Worm (Caenorhabditis elegans) whole organism, L2 larva: Measurements from ENCODE around the gene ZK673.5.
A peak's percentile ranks its signal among the peaks of the same experiment; 100 is the strongest.

Experiments used
- fos-1 ChIP-seq: fragments of 150-350 bp; optimal IDR thresholded peaks from 2 replicates; lab custom pipeline; 2014; ENCODE audit warnings: missing biosample characterization, missing genetic modification characterization
- nhr-11 ChIP-seq: fragments of 150-350 bp; optimal IDR thresholded peaks from 2 replicates; lab custom pipeline; 2014; ENCODE audit warnings: missing biosample characterization, missing genetic modification characterization

DNA sequence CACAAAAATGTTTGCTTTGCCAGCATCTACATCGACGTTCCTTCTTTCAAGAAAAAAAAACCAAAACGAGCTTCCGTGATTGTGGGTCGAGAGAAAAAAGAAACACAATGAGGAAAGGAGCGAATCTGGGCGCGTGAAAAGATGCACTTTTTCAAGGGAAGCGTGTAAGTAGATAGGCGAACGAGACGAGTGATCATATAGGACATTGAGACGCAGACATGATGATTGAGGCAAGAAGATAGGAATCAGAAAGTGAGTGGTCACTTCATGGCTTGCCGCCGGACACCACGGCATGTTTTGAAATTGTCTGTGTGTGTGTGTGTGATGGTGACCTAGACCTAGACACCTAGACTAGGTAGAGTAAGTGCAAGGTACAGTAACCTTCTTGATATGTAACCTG is 40.3 kb downstream of the ZK673.5 start:
- TF ChIP-seq nhr-11 (tag; lab: Kevin White, UChicago) (no peak), fos-1 (tag; lab: Kevin White, UChicago) (peak; percentile 83)
